Worm (Caenorhabditis elegans) whole organism, L1 larva: ENCODE results near the gene mdt-19.

ENCODE experiments used
- C04F5.9 ChIP-seq: sonication (generic microtip); optimal IDR thresholded peaks from 2 replicates; lab custom pipeline; 2016; ENCODE audit warnings: missing genetic modification characterization, missing compliant biosample characterization
- ama-1 ChIP-seq: fragments of 150-350 bp; optimal IDR thresholded peaks from 2 replicates; lab custom pipeline; 2014
- dpl-1 ChIP-seq, 3 experiments: fragments of 150-350 bp in 2 of 3; sonication (generic microtip) in 1 of 3; optimal IDR thresholded peaks; 2 replicates each; lab custom pipeline; 2014 to 2017; ENCODE audit warnings: missing biosample characterization in 3 of 3, missing genetic modification characterization in 3 of 3, missing genetic modification reagents in 3 of 3
- fos-1 ChIP-seq: fragments of 150-350 bp; optimal IDR thresholded peaks from 2 replicates; lab custom pipeline; 2014; ENCODE audit warnings: missing biosample characterization, missing genetic modification characterization
- hlh-4 ChIP-seq: sonication (generic microtip); optimal IDR thresholded peaks from 2 replicates; lab custom pipeline; 2016; ENCODE audit warnings: mild to moderate bottlenecking, missing genetic modification characterization, missing compliant biosample characterization
- lsy-2 ChIP-seq, 2 experiments: fragments of 150-350 bp; optimal IDR thresholded peaks; 2 replicates each; lab custom pipeline; 2014; ENCODE audit warnings: missing biosample characterization in 2 of 2, missing genetic modification characterization in 2 of 2
- nhr-11 ChIP-seq: fragments of 150-350 bp; optimal IDR thresholded peaks from 2 replicates; lab custom pipeline; 2014; ENCODE audit warnings: missing biosample characterization, missing genetic modification characterization
- pqm-1 ChIP-seq: sonication (generic microtip); optimal IDR thresholded peaks from 3 replicates; lab custom pipeline; 2017; ENCODE audit warnings: missing biosample characterization, missing genetic modification characterization
- unc-62 ChIP-seq: fragments of 150-350 bp; optimal IDR thresholded peaks from 2 replicates; lab custom pipeline; 2014; ENCODE audit warnings: missing biosample characterization, missing genetic modification reagents, missing genetic modification characterization

- TF ChIP-seq fos-1 (tag; lab: Kevin White, UChicago) (no peak), nhr-11 (tag; lab: Kevin White, UChicago) (no peak), C04F5.9 (tag; lab: Kevin White, UChicago) (no peak), dpl-1 (GFP tag; optimal IDR thresholded peaks at IDR 0.05; lab: Kevin White, UChicago) (no peak), ama-1 (lab: Kevin White, UChicago) (no peak), unc-62 (GFP tag; lab: Kevin White, UChicago) (no peak), hlh-4 (tag; lab: Kevin White, UChicago) (no peak), pqm-1 (no peak), lsy-2 (tag; optimal IDR thresholded peaks at IDR 0.05; lab: Kevin White, UChicago) (no peak)
Measured at ce11 chrIII:2616212-2616611, 18.4 kb downstream of the mdt-19 start.
